Worm (Caenorhabditis elegans) whole organism, late embryonic: ENCODE data around the gene rps-1.

Experiments
- K09A11.1 ChIP-seq: sonication (generic microtip); optimal IDR thresholded peaks from 2 replicates; lab custom pipeline; 2017; ENCODE audit warnings: antibody characterized with exemption, mild to moderate bottlenecking, missing genetic modification characterization, missing compliant biosample characterization; ENCODE audit not compliant: insufficient read depth
- ama-1 ChIP-seq: fragments of 150-350 bp; optimal IDR thresholded peaks from 2 replicates; lab custom pipeline; 2014
- fkh-6 ChIP-seq: sonication (generic microtip); optimal IDR thresholded peaks from 2 replicates; lab custom pipeline; 2016; ENCODE audit warnings: missing genetic modification characterization, missing compliant biosample characterization
- hlh-8 ChIP-seq: sonication (generic microtip); optimal IDR thresholded peaks from 2 replicates; lab custom pipeline; 2016; ENCODE audit warnings: missing genotype, missing genetic modification characterization, missing compliant biosample characterization
- pros-1 ChIP-seq: fragments of 150-350 bp; optimal IDR thresholded peaks from 2 replicates; lab custom pipeline; 2014; ENCODE audit warnings: missing biosample characterization, missing genetic modification reagents, missing genetic modification characterization
- sdc-2 ChIP-seq: sonication (generic microtip); optimal IDR thresholded peaks from 2 replicates; lab custom pipeline; 2016; ENCODE audit warnings: missing genotype, missing genetic modification characterization, missing compliant biosample characterization

DNA sequence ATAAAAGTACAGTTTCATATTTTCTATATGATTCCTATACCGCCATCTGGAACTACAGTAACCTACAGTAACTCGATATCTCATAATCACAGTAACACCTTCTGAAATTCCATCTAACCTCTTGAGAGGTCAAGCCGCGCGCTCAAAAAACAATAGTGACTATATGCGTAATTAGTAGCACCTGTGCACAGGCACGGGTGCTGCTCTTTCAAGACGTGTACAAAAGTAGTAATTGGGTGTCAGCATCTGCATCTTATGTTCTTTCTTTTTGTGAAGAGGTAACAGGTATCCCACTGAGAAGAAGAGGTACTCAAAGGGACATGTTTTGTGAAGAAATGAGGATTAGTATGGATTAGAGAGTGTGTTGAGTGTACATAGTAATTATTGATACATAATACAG is 14.4 kb upstream of the rps-1 start:
- TF ChIP-seq K09A11.1 (tag; lab: Kevin White, UChicago) = no peak
- no peak for TF ChIP-seq ama-1 (lab: Kevin White, UChicago)
- no peak for TF ChIP-seq sdc-2 (tag; lab: Kevin White, UChicago)
- TF ChIP-seq hlh-8 (tag; lab: Kevin White, UChicago) = no peak
- no peak for TF ChIP-seq fkh-6
- no peak for TF ChIP-seq pros-1 (tag; lab: Kevin White, UChicago)
